Worm (Caenorhabditis elegans): ENCODE measurements around the gene F44E7.7.

ce11 chrV:5739438-5739837 is 45.8 kb downstream of the F44E7.7 start:
- TF ChIP-seq snpc-4 (tag; optimal IDR thresholded peaks at IDR 0.05) = no peak
- no peak for TF ChIP-seq unc-62 (GFP tag; optimal IDR thresholded peaks at IDR 0.05)
- TF ChIP-seq mab-5 (tag; optimal IDR thresholded peaks at IDR 0.05) = no peak
- no peak for TF ChIP-seq blmp-1 (tag; optimal IDR thresholded peaks at IDR 0.05)
- TF ChIP-seq mls-2 (tag; optimal IDR thresholded peaks at IDR 0.05) = no peak
- TF ChIP-seq lin-13 (tag; optimal IDR thresholded peaks at IDR 0.05) = no peak
- TF ChIP-seq ham-2 (GFP tag; optimal IDR thresholded peaks at IDR 0.05) = no peak
